Worm (Caenorhabditis elegans): Measurements from ENCODE around the gene srx-47.

srx-47 gene

ce11 chrV:9382538-9383328, 32.9 kb downstream of the srx-47 start:
- TF ChIP-seq zag-1 (tag; optimal IDR thresholded peaks at IDR 0.05) (no peak), elt-2 (tag; optimal IDR thresholded peaks at IDR 0.05) (peak; percentile 43), nhr-77 (tag; optimal IDR thresholded peaks at IDR 0.05) (no peak), pha-4 (tag; optimal IDR thresholded peaks at IDR 0.05) (peak; percentile 55)

- no peak for TF ChIP-seq unc-62 (GFP tag; optimal IDR thresholded peaks at IDR 0.05)
- no peak for TF ChIP-seq nhr-77 (tag; optimal IDR thresholded peaks at IDR 0.05)
- TF ChIP-seq lin-15B (tag; optimal IDR thresholded peaks at IDR 0.05): no peak
- TF ChIP-seq egl-27 (tag; optimal IDR thresholded peaks at IDR 0.05): no peak
- TF ChIP-seq nhr-67 (tag; optimal IDR thresholded peaks at IDR 0.05): no peak
- TF ChIP-seq nhr-28 (tag; optimal IDR thresholded peaks at IDR 0.05): no peak
- no peak for TF ChIP-seq eor-1 (tag; optimal IDR thresholded peaks at IDR 0.05)
- TF ChIP-seq mdl-1 (tag; optimal IDR thresholded peaks at IDR 0.05): no peak
- no peak for TF ChIP-seq mml-1 (tag; optimal IDR thresholded peaks at IDR 0.05)
- TF ChIP-seq fkh-10 (GFP tag; optimal IDR thresholded peaks at IDR 0.05): no peak
- no peak for TF ChIP-seq skn-1 (tag; optimal IDR thresholded peaks at IDR 0.05)
- TF ChIP-seq elt-2 (tag; optimal IDR thresholded peaks at IDR 0.05): no peak
- no peak for TF ChIP-seq ama-1 (optimal IDR thresholded peaks at IDR 0.05)
- TF ChIP-seq zag-1 (tag; optimal IDR thresholded peaks at IDR 0.05): no peak
Measured at ce11 chrV:9384359-9384758, 34.6 kb downstream of the srx-47 start.

ce11 chrV:9384949-9385348, 35.2 kb downstream of the srx-47 start:
- no peak for TF ChIP-seq ztf-11 (tag; optimal IDR thresholded peaks at IDR 0.05)
- no peak for TF ChIP-seq pha-4 (tag; optimal IDR thresholded peaks at IDR 0.05)
- TF ChIP-seq mml-1 (tag; optimal IDR thresholded peaks at IDR 0.05): no peak
- no peak for TF ChIP-seq eor-1 (tag; optimal IDR thresholded peaks at IDR 0.05)

- TF ChIP-seq nhr-11 (tag; optimal IDR thresholded peaks at IDR 0.05) (no peak), jun-1 (tag; optimal IDR thresholded peaks at IDR 0.05) (no peak), nhr-67 (tag; optimal IDR thresholded peaks at IDR 0.05) (no peak), egl-5 (tag; optimal IDR thresholded peaks at IDR 0.05) (no peak), ZK546.5 (tag; optimal IDR thresholded peaks at IDR 0.05) (no peak), ceh-28 (tag; optimal IDR thresholded peaks at IDR 0.05) (no peak), ztf-4 (tag; optimal IDR thresholded peaks at IDR 0.05) (no peak), nhr-237 (tag; optimal IDR thresholded peaks at IDR 0.05) (no peak)
Measured at ce11 chrV:9386143-9386542, 36.4 kb downstream of the srx-47 start, which contains the start of gene hum-2. hum-2 (plus strand) TSS chrV:9386175.

ce11 chrV:9391959-9392358, 42.2 kb downstream of the srx-47 start:
- peak; percentile 91 for TF ChIP-seq snpc-4 (tag; optimal IDR thresholded peaks at IDR 0.05)
- peak; percentile 5 for TF ChIP-seq nfya-1 (tag; optimal IDR thresholded peaks at IDR 0.05; ENCODE audit: insufficient read depth)
- TF ChIP-seq elt-3 (tag; optimal IDR thresholded peaks at IDR 0.05): no peak
- no peak for TF ChIP-seq mml-1 (tag; optimal IDR thresholded peaks at IDR 0.05)
- no peak for TF ChIP-seq unc-39 (tag; optimal IDR thresholded peaks at IDR 0.05)

ce11 chrV:9394938-9395639, 45.3 kb downstream of the srx-47 start:
- no peak for TF ChIP-seq R02D3.7 (tag; optimal IDR thresholded peaks at IDR 0.05)
- TF ChIP-seq nhr-23 (tag; optimal IDR thresholded peaks at IDR 0.05): peak; percentile 10
- no peak for TF ChIP-seq aly-2 (tag; optimal IDR thresholded peaks at IDR 0.05)
- TF ChIP-seq nhr-25 (tag; optimal IDR thresholded peaks at IDR 0.05): peak; percentile 45
- peak; percentile 54 for TF ChIP-seq pha-4 (tag; optimal IDR thresholded peaks at IDR 0.05)
- no peak for TF ChIP-seq daf-12 (tag; optimal IDR thresholded peaks at IDR 0.05)
